Worm (Caenorhabditis elegans) whole organism, L2 larva: ENCODE results near the gene cnc-11.

Source experiments
- F13H6.1 ChIP-seq: sonication (generic microtip); optimal IDR thresholded peaks from 2 replicates; lab custom pipeline; 2016; ENCODE audit warnings: missing genetic modification characterization, missing compliant biosample characterization
- Y55F3AM.14 ChIP-seq: fragments of 200-800 bp; sonication (Bioruptor generic); optimal IDR thresholded peaks from 2 replicates; lab custom pipeline; 2018; ENCODE audit warnings: mild to moderate bottlenecking, missing genetic modification characterization, missing compliant biosample characterization
- ZK546.5 ChIP-seq: sonication (generic microtip); optimal IDR thresholded peaks from 2 replicates; lab custom pipeline; 2017; ENCODE audit warnings: missing biosample characterization, missing genetic modification characterization
- aly-2 ChIP-seq: fragments of 150-350 bp; optimal IDR thresholded peaks from 2 replicates; lab custom pipeline; 2014; ENCODE audit warnings: missing biosample characterization, missing genetic modification characterization
- ama-1 ChIP-seq: fragments of 150-350 bp; optimal IDR thresholded peaks from 2 replicates; lab custom pipeline; 2018; ENCODE audit warnings: inconsistent platforms
- blmp-1 ChIP-seq: sonication (generic microtip); optimal IDR thresholded peaks from 2 replicates; lab custom pipeline; 2017; ENCODE audit warnings: missing genetic modification characterization, mild to moderate bottlenecking, missing compliant biosample characterization, antibody characterized with exemption, moderate library complexity; ENCODE audit not compliant: insufficient read depth
- crh-2 ChIP-seq: sonication (generic microtip); optimal IDR thresholded peaks from 2 replicates; lab custom pipeline; 2017; ENCODE audit warnings: missing biosample characterization, missing genetic modification characterization
- dmd-4 ChIP-seq: sonication (generic microtip); optimal IDR thresholded peaks from 2 replicates; lab custom pipeline; 2017; ENCODE audit warnings: missing biosample characterization, missing genetic modification characterization
- egl-27 ChIP-seq: sonication (generic microtip); optimal IDR thresholded peaks from 3 replicates; lab custom pipeline; 2017; ENCODE audit warnings: missing biosample characterization, missing genetic modification reagents, missing genetic modification characterization
- elt-1 ChIP-seq: fragments of 150-350 bp; optimal IDR thresholded peaks from 2 replicates; lab custom pipeline; 2014; ENCODE audit warnings: missing biosample characterization, missing genetic modification characterization
- fos-1 ChIP-seq: fragments of 150-350 bp; optimal IDR thresholded peaks from 2 replicates; lab custom pipeline; 2014; ENCODE audit warnings: missing biosample characterization, missing genetic modification characterization
- gmeb-1 ChIP-seq: fragments of 150-350 bp; optimal IDR thresholded peaks from 2 replicates; lab custom pipeline; 2014; ENCODE audit warnings: missing biosample characterization, missing genetic modification characterization
- lin-11 ChIP-seq: fragments of 150-350 bp; sonication (generic microtip); optimal IDR thresholded peaks from 2 replicates; lab custom pipeline; 2014; ENCODE audit warnings: missing biosample characterization, missing genetic modification characterization, inconsistent platforms, mixed read lengths
- mab-5 ChIP-seq: fragments of 150-350 bp; optimal IDR thresholded peaks from 2 replicates; lab custom pipeline; 2014; ENCODE audit warnings: missing biosample characterization, missing genetic modification characterization
- nhr-11 ChIP-seq: fragments of 150-350 bp; optimal IDR thresholded peaks from 2 replicates; lab custom pipeline; 2014; ENCODE audit warnings: missing biosample characterization, missing genetic modification characterization
- nhr-12 ChIP-seq: fragments of 150-350 bp; optimal IDR thresholded peaks from 2 replicates; lab custom pipeline; 2014; ENCODE audit warnings: missing biosample characterization, missing genetic modification characterization
- nhr-129 ChIP-seq: fragments of 150-350 bp; optimal IDR thresholded peaks from 2 replicates; lab custom pipeline; 2014; ENCODE audit warnings: missing biosample characterization, missing genetic modification characterization
- nhr-21 ChIP-seq: fragments of 150-350 bp; optimal IDR thresholded peaks from 2 replicates; lab custom pipeline; 2014; ENCODE audit warnings: missing biosample characterization, missing genetic modification characterization
- nhr-23 ChIP-seq: fragments of 150-350 bp; optimal IDR thresholded peaks from 2 replicates; lab custom pipeline; 2014; ENCODE audit warnings: missing biosample characterization, missing genetic modification reagents, missing genetic modification characterization
- nhr-25 ChIP-seq: fragments of 150-350 bp; sonication (generic microtip); optimal IDR thresholded peaks from 3 replicates; lab custom pipeline; 2014; ENCODE audit warnings: missing biosample characterization, missing genetic modification characterization
- sem-4 ChIP-seq: fragments of 150-350 bp; optimal IDR thresholded peaks from 2 replicates; lab custom pipeline; 2014; ENCODE audit warnings: missing biosample characterization, missing genetic modification reagents, missing genetic modification characterization
- sma-3 ChIP-seq: sonication (generic microtip); optimal IDR thresholded peaks from 2 replicates; lab custom pipeline; 2016; ENCODE audit warnings: missing genetic modification reagents, missing genetic modification characterization, missing compliant biosample characterization
- sma-9 ChIP-seq, 2 experiments: fragments of 150-350 bp in 1 of 2; sonication (generic microtip) in 1 of 2; optimal IDR thresholded peaks; 2 replicates each; lab custom pipeline; 2014 to 2016; ENCODE audit warnings: missing genetic modification characterization in 2 of 2, mild to moderate bottlenecking in 1 of 2, missing biosample characterization in 1 of 2, missing compliant biosample characterization in 1 of 2, missing genetic modification reagents in 1 of 2, moderate library complexity in 1 of 2
- unc-39 ChIP-seq: fragments of 150-350 bp; optimal IDR thresholded peaks from 2 replicates; lab custom pipeline; 2014; ENCODE audit warnings: missing biosample characterization, missing genetic modification characterization
- unc-62 ChIP-seq: fragments of 150-350 bp; optimal IDR thresholded peaks from 2 replicates; lab custom pipeline; 2014; ENCODE audit warnings: missing biosample characterization, missing genetic modification reagents, missing genetic modification characterization
- zag-1 ChIP-seq: fragments of 150-350 bp; optimal IDR thresholded peaks from 2 replicates; lab custom pipeline; 2014; ENCODE audit warnings: missing biosample characterization, missing genetic modification characterization
- ztf-1 ChIP-seq: fragments of 200-800 bp; sonication (Bioruptor generic); conservative IDR thresholded peaks from 2 replicates; pipeline ENCODE4 v1.3.6; 2022; ENCODE audit warnings: missing genetic modification characterization, missing compliant biosample characterization
- ztf-11 ChIP-seq: sonication (generic microtip); optimal IDR thresholded peaks from 2 replicates; lab custom pipeline; 2017; ENCODE audit warnings: missing biosample characterization, missing genetic modification characterization

cnc-11 gene

ce11 chrV:1432500-1433418, 9.4 kb upstream of the cnc-11 start:
- no peak for TF ChIP-seq nhr-11 (tag; lab: Kevin White, UChicago)
- TF ChIP-seq Y55F3AM.14, result no peak
- TF ChIP-seq gmeb-1, result peak; percentile 98
- no peak for TF ChIP-seq nhr-12 (tag; lab: Kevin White, UChicago)
- TF ChIP-seq fos-1, result peak; percentile 18
- TF ChIP-seq F13H6.1 (tag; lab: Kevin White, UChicago), result no peak
- TF ChIP-seq egl-27 (tag; lab: Kevin White, UChicago), result no peak

- TF ChIP-seq nhr-25 (tag; lab: Kevin White, UChicago) (no peak), ZK546.5 (tag; lab: Kevin White, UChicago) (no peak)
- TF ChIP-seq, all 48 proteins: peak for 0
Observed at ce11 chrV:1433419-1433765, 8.8 kb upstream of the cnc-11 start.

ce11 chrV:1434398-1434797, 7.7 kb upstream of the cnc-11 start:
- peak; percentile 54 for TF ChIP-seq gmeb-1
- TF ChIP-seq nhr-129 (tag; lab: Kevin White, UChicago), result no peak

ce11 chrV:1435106-1435505, 7.0 kb upstream of the cnc-11 start:
- TF ChIP-seq nhr-23 (tag; lab: Kevin White, UChicago) (no peak), ZK546.5 (tag; lab: Kevin White, UChicago) (no peak), gmeb-1 (peak; percentile 13)

ce11 chrV:1438205-1438604, 3.9 kb upstream of the cnc-11 start:
- peak; percentile 10 for TF ChIP-seq nhr-25 (tag; lab: Kevin White, UChicago)
- no peak for TF ChIP-seq gmeb-1

ce11 chrV:1438832-1439231, 3.3 kb upstream of the cnc-11 start, which contains the start of gene R09B5.11:
R09B5.11 (plus strand) TSS chrV:1439205.
- peak; percentile 16 for TF ChIP-seq gmeb-1
- TF ChIP-seq nhr-25 (tag; lab: Kevin White, UChicago), result peak; percentile 19
- peak; percentile 8 for TF ChIP-seq sma-9 (GFP tag; optimal IDR thresholded peaks at IDR 0.05; lab: Kevin White, UChicago)
- no peak for TF ChIP-seq sma-9 (tag; optimal IDR thresholded peaks at IDR 0.05; lab: Kevin White, UChicago)
- peak; percentile 41 for TF ChIP-seq sma-3 (GFP tag; lab: Kevin White, UChicago)
- no peak for TF ChIP-seq aly-2 (tag; lab: Kevin White, UChicago)

- no peak for TF ChIP-seq dmd-4
- no peak for TF ChIP-seq aly-2 (tag; lab: Kevin White, UChicago)
- TF ChIP-seq blmp-1 (tag; lab: Kevin White, UChicago), result no peak
- no peak for TF ChIP-seq elt-1 (tag; lab: Kevin White, UChicago)
- TF ChIP-seq sem-4 (tag; lab: Kevin White, UChicago), result no peak
- no peak for TF ChIP-seq lin-11 (tag; lab: Kevin White, UChicago)
- no peak for TF ChIP-seq ztf-11 (tag; lab: Kevin White, UChicago)
- TF ChIP-seq ztf-1 (GFP tag; lab: Robert Waterston, UW), result no peak
- TF ChIP-seq nhr-21 (tag; lab: Kevin White, UChicago), result no peak
- no peak for TF ChIP-seq egl-27 (tag; lab: Kevin White, UChicago)
- TF ChIP-seq unc-39 (tag; lab: Kevin White, UChicago), result no peak
- no peak for TF ChIP-seq mab-5 (tag; lab: Kevin White, UChicago)
- no peak for TF ChIP-seq ama-1 (lab: Kevin White, UChicago)
- TF ChIP-seq unc-62, result no peak
- no peak for TF ChIP-seq crh-2 (tag; lab: Kevin White, UChicago)
- TF ChIP-seq nhr-129 (tag; lab: Kevin White, UChicago), result no peak
- no peak for TF ChIP-seq zag-1 (tag; lab: Kevin White, UChicago)
Observed at ce11 chrV:1444180-1444579, 2.0 kb downstream of the cnc-11 start, which contains the start of gene cnc-1. cnc-1 (minus strand) TSS chrV:1444280.
